Fruit fly (Drosophila melanogaster) whole organism, embryonic: ENCODE data around the gene inaF-B.
A peak's percentile ranks its signal among the peaks of the same experiment; 100 is the strongest.

Experiments used
- Bteb2 ChIP-seq: fragments of 200-800 bp; sonication (Bioruptor generic); optimal IDR thresholded peaks from 2 replicates; lab custom pipeline; 2016; ENCODE audit warnings: missing biosample characterization, missing genetic modification characterization
- CG10274 ChIP-seq: fragments of 200-800 bp; sonication (Bioruptor generic); optimal IDR thresholded peaks from 3 replicates; lab custom pipeline; 2017; ENCODE audit warnings: missing biosample characterization, mild to moderate bottlenecking, missing genetic modification characterization
- CG10543 ChIP-seq: fragments of 200-800 bp; sonication (Bioruptor generic); optimal IDR thresholded peaks from 3 replicates; lab custom pipeline; 2017; ENCODE audit warnings: missing biosample characterization, mild to moderate bottlenecking, missing genetic modification characterization, moderate library complexity
- CG11093 ChIP-seq: fragments of 200-800 bp; sonication (Bioruptor generic); IDR thresholded peaks from 3 replicates; pipeline ENCODE4 v1.3.6; 2022; ENCODE audit warnings: missing biosample characterization, missing genetic modification characterization
- CG11504 ChIP-seq: fragments of 200-800 bp; sonication (Bioruptor generic); optimal IDR thresholded peaks from 3 replicates; lab custom pipeline; 2019; ENCODE audit warnings: missing biosample characterization, mild to moderate bottlenecking, missing genetic modification characterization, moderate library complexity
- CG11695 ChIP-seq: fragments of 200-800 bp; sonication (Bioruptor generic); IDR thresholded peaks from 3 replicates; pipeline ENCODE4 v1.3.6; 2022; ENCODE audit warnings: missing biosample characterization, missing genetic modification characterization
- CG11723 ChIP-seq: fragments of 200-800 bp; sonication (Bioruptor generic); optimal IDR thresholded peaks from 2 replicates; lab custom pipeline; 2017; ENCODE audit warnings: missing biosample characterization, mild to moderate bottlenecking, missing genetic modification characterization
- CG12155 ChIP-seq: fragments of 200-800 bp; sonication (Bioruptor generic); optimal IDR thresholded peaks from 3 replicates; lab custom pipeline; 2016; ENCODE audit warnings: missing biosample characterization, missing genetic modification characterization
- CG12391 ChIP-seq: fragments of 200-800 bp; sonication (Bioruptor generic); optimal IDR thresholded peaks from 3 replicates; lab custom pipeline; 2018; ENCODE audit warnings: missing biosample characterization, mild to moderate bottlenecking, missing genetic modification characterization, moderate library complexity
- CG16863 ChIP-seq: fragments of 200-800 bp; sonication (Bioruptor generic); optimal IDR thresholded peaks from 3 replicates; lab custom pipeline; 2016; ENCODE audit warnings: missing biosample characterization, missing genetic modification characterization
- CG1832 ChIP-seq: fragments of 200-800 bp; sonication (Bioruptor generic); optimal IDR thresholded peaks from 2 replicates; lab custom pipeline; 2017; ENCODE audit warnings: missing biosample characterization, mild to moderate bottlenecking, missing genetic modification characterization, inconsistent platforms
- CG2129 ChIP-seq: fragments of 200-800 bp; sonication (Bioruptor generic); IDR thresholded peaks from 2 replicates; pipeline ENCODE4 v1.3.6; 2022; ENCODE audit warnings: missing biosample characterization, missing genetic modification characterization; ENCODE audit not compliant: partially characterized antibody
- CG30403 ChIP-seq: fragments of 200-800 bp; sonication (Bioruptor generic); optimal IDR thresholded peaks from 3 replicates; lab custom pipeline; 2016; ENCODE audit warnings: missing biosample characterization, missing genetic modification characterization
- CG32532 ChIP-seq: fragments of 200-800 bp; sonication (Bioruptor generic); IDR thresholded peaks from 2 replicates; pipeline ENCODE4 v1.3.6; 2022; ENCODE audit warnings: missing biosample characterization, missing genetic modification characterization
- CG3726 ChIP-seq: fragments of 200-800 bp; sonication (Bioruptor generic); IDR thresholded peaks from 3 replicates; pipeline ENCODE4, ENCODE4 v1.3.6; 2022; ENCODE audit warnings: missing biosample characterization, missing genetic modification characterization
- CG6254 ChIP-seq: fragments of 200-800 bp; sonication (Bioruptor generic); optimal IDR thresholded peaks from 3 replicates; lab custom pipeline; 2017; ENCODE audit warnings: mild to moderate bottlenecking, missing biosample characterization, missing genetic modification reagents, missing genetic modification characterization
- CG8924 ChIP-seq: fragments of 200-800 bp; optimal IDR thresholded peaks from 3 replicates; lab custom pipeline; 2019; ENCODE audit warnings: missing biosample characterization, mild to moderate bottlenecking, missing genetic modification characterization, moderate library complexity
- CG9797 ChIP-seq: fragments of 200-800 bp; sonication (Bioruptor generic); optimal IDR thresholded peaks from 3 replicates; lab custom pipeline; 2018; ENCODE audit warnings: missing biosample characterization, mild to moderate bottlenecking, missing genetic modification characterization
- CG9932 ChIP-seq: fragments of 200-800 bp; sonication (Bioruptor generic); IDR thresholded peaks from 2 replicates; pipeline ENCODE4 v1.3.6; 2022; ENCODE audit warnings: missing biosample characterization, missing genetic modification characterization
- CoRest ChIP-seq: fragments of 200-800 bp; sonication (Bioruptor generic); optimal IDR thresholded peaks from 3 replicates; lab custom pipeline; 2018; ENCODE audit warnings: missing biosample characterization, mild to moderate bottlenecking, missing genetic modification characterization, moderate library complexity
- D19A ChIP-seq: fragments of 200-800 bp; optimal IDR thresholded peaks from 3 replicates; lab custom pipeline; 2019; ENCODE audit warnings: missing biosample characterization, mild to moderate bottlenecking, missing genetic modification characterization, moderate library complexity
- Deaf1 ChIP-seq: fragments of 200-800 bp; optimal IDR thresholded peaks from 3 replicates; lab custom pipeline; 2019; ENCODE audit warnings: missing biosample characterization, mild to moderate bottlenecking, missing genetic modification characterization, moderate library complexity
- Dref ChIP-seq: fragments of 200-800 bp; sonication (Bioruptor generic); IDR thresholded peaks from 2 replicates; pipeline ENCODE4 v1.3.6; 2022; ENCODE audit warnings: missing biosample characterization, missing genetic modification characterization
- Ets97D ChIP-seq: fragments of 200-800 bp; sonication (Bioruptor generic); optimal IDR thresholded peaks from 3 replicates; lab custom pipeline; 2016; ENCODE audit warnings: missing biosample characterization, missing genetic modification characterization
- HLH4C ChIP-seq: fragments of 200-800 bp; sonication (Bioruptor generic); IDR thresholded peaks from 3 replicates; pipeline ENCODE4 v1.3.6; 2022; ENCODE audit warnings: missing biosample characterization, missing genetic modification characterization; ENCODE audit not compliant: partially characterized antibody
- MBD-R2 ChIP-seq: fragments of 200-800 bp; sonication (Bioruptor generic); IDR thresholded peaks from 2 replicates; pipeline ENCODE4 v1.3.6; 2022; ENCODE audit warnings: missing biosample characterization, missing genetic modification characterization
- Trl ChIP-seq, 3 experiments: fragments of >200 bp in 2 of 3; fragments of 200-800 bp in 1 of 3; sonication (Bioruptor generic) in 1 of 3; optimal IDR thresholded peaks; 2 replicates in 1 of 3; 3 replicates in 2 of 3; lab custom pipeline; 2016 to 2017; ENCODE audit warnings: missing biosample characterization in 1 of 3, missing genetic modification characterization in 1 of 3
- bab2 ChIP-seq: fragments of 200-800 bp; sonication (Bioruptor generic); optimal IDR thresholded peaks from 2 replicates; lab custom pipeline; 2016; ENCODE audit warnings: missing biosample characterization, missing genetic modification characterization
- bbx ChIP-seq: fragments of 200-800 bp; sonication (Bioruptor generic); IDR thresholded peaks from 2 replicates; pipeline ENCODE4 v1.3.6; 2022; ENCODE audit warnings: missing biosample characterization, missing genetic modification characterization; ENCODE audit not compliant: partially characterized antibody
- cg ChIP-seq: fragments of 200-800 bp; sonication (Bioruptor generic); optimal IDR thresholded peaks from 3 replicates; lab custom pipeline; 2019; ENCODE audit warnings: missing biosample characterization, mild to moderate bottlenecking, missing genetic modification characterization, moderate library complexity
- ci ChIP-seq: fragments of 200-800 bp; sonication (Bioruptor generic); IDR thresholded peaks from 3 replicates; pipeline ENCODE4 v1.3.6; 2022; ENCODE audit warnings: missing biosample characterization, missing genetic modification characterization
- dan ChIP-seq: fragments of 200-800 bp; sonication (Bioruptor generic); IDR thresholded peaks from 2 replicates; pipeline ENCODE4 v1.3.6; 2022; ENCODE audit warnings: missing biosample characterization, missing genetic modification characterization
- dysf ChIP-seq: fragments of 200-800 bp; sonication (Bioruptor generic); IDR thresholded peaks from 3 replicates; pipeline ENCODE4 v1.3.6; 2022; ENCODE audit warnings: missing biosample characterization, missing genetic modification characterization
- ems ChIP-seq: fragments of 200-800 bp; sonication (Bioruptor generic); optimal IDR thresholded peaks from 3 replicates; lab custom pipeline; 2016; ENCODE audit warnings: missing biosample characterization, missing genetic modification characterization
- h ChIP-seq: fragments of >200 bp; optimal IDR thresholded peaks from 2 replicates; lab custom pipeline; 2017
- hth ChIP-seq: fragments of >200 bp; optimal IDR thresholded peaks from 2 replicates; lab custom pipeline; 2017; ENCODE audit warnings: inconsistent platforms
- nom ChIP-seq: fragments of 200-800 bp; sonication (Bioruptor generic); optimal IDR thresholded peaks from 2 replicates; lab custom pipeline; 2017; ENCODE audit warnings: missing biosample characterization, missing genetic modification characterization, mild to moderate bottlenecking, moderate library complexity, missing genetic modification reagents
- phol ChIP-seq: fragments of 200-800 bp; sonication (Bioruptor generic); optimal IDR thresholded peaks from 3 replicates; lab custom pipeline; 2018; ENCODE audit warnings: missing biosample characterization, mild to moderate bottlenecking, missing genetic modification characterization, moderate library complexity
- pros ChIP-seq: fragments of 200-800 bp; sonication (Bioruptor generic); optimal IDR thresholded peaks from 3 replicates; lab custom pipeline; 2019; ENCODE audit warnings: missing biosample characterization, mild to moderate bottlenecking, missing genetic modification characterization, moderate library complexity
- row ChIP-seq: fragments of 200-800 bp; sonication (Bioruptor generic); IDR thresholded peaks from 3 replicates; pipeline ENCODE4 v1.3.6; 2022; ENCODE audit warnings: missing biosample characterization, missing genetic modification characterization
- seq ChIP-seq: fragments of 200-800 bp; sonication (Bioruptor generic); IDR thresholded peaks from 2 replicates; pipeline ENCODE4 v1.3.6; 2022; ENCODE audit warnings: missing biosample characterization, missing genetic modification characterization
- sisA ChIP-seq: fragments of 200-800 bp; sonication (Bioruptor generic); IDR thresholded peaks from 2 replicates; pipeline ENCODE4 v1.3.6; 2022; ENCODE audit warnings: missing biosample characterization, missing genetic modification characterization
- tin ChIP-seq: fragments of 200-800 bp; sonication (Bioruptor generic); optimal IDR thresholded peaks from 3 replicates; lab custom pipeline; 2016; ENCODE audit warnings: missing biosample characterization, missing genetic modification characterization
- unpg ChIP-seq: fragments of 200-800 bp; sonication (Bioruptor generic); optimal IDR thresholded peaks from 3 replicates; lab custom pipeline; 2018; ENCODE audit warnings: missing biosample characterization, mild to moderate bottlenecking, missing genetic modification characterization, moderate library complexity
- vvl ChIP-seq: fragments of 200-800 bp; sonication (Bioruptor generic); IDR thresholded peaks from 2 replicates; pipeline ENCODE4 v1.3.6; 2022; ENCODE audit warnings: missing biosample characterization, missing genetic modification characterization
- zen ChIP-seq: fragments of 200-800 bp; sonication (Bioruptor generic); optimal IDR thresholded peaks from 3 replicates; lab custom pipeline; 2018; ENCODE audit warnings: missing biosample characterization, mild to moderate bottlenecking, missing genetic modification characterization, moderate library complexity

The inaF-B gene

DNA sequence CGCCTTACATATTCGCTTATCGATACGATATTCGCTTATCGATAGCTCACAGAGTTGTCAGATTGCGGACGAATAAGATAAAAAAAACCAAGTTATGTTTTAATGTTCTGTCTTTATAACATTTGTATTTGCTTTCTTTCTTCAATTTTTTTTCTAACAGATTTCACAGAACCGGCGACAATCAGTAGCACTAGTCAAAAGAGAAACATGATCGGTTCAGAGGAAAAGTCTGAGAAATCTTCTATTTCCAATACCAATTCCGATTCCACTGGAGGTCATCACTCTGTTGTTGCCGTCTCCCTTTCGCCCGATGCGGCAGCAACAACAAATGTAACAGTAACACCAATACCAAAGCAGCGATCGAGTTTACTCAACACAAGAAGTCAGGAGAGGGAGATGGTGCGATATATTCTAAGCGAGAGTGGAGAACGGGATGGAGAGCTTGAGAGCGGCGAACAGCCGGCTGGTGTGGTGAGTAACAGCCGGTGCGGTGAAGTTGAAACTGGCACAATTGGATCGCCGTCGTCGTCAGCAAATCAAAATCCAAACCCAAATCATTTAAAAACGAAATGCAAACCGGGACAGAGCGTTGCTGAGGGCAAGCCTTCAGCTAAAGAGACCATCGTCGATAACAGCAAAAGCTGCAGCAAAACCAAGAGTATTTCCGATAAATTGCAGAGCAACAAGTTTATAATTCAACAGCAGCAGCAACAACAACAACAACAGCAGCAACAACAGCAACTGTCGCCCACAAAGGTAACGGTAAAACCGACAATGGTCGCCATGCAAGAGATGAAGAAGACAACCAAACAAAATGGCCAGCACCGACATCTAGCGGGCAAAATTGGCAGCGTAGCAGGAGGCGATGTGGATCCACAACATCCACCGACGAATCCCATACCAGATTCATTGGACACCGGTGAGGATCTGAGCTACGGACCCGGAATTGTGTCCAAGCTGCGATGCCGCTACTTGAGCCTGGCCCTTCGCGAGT, 50.7 kb downstream of the inaF-B start (continued):
- TF ChIP-seq CG10543 (GFP tag; lab: Kevin White, UChicago) (peak; percentile 78), dysf (peak; percentile 48; the same call in 2 of the 3 replicates), CoRest (tag; lab: Kevin White, UChicago) (peak; percentile 76), CG11504 (tag; lab: Kevin White, UChicago) (peak; percentile 64), CG12391 (peak; percentile 75), unpg (peak; percentile 48), CG9797 (GFP tag; lab: Kevin White, UChicago) (peak; percentile 2), zen (tag; lab: Kevin White, UChicago) (peak; percentile 10), row (peak; percentile 79), CG11093 (no peak), hth (lab: Kevin White, UChicago) (no peak), ems (GFP tag; lab: Kevin White, UChicago) (peak; percentile 43), phol (tag; lab: Kevin White, UChicago) (peak; percentile 60)

DNA sequence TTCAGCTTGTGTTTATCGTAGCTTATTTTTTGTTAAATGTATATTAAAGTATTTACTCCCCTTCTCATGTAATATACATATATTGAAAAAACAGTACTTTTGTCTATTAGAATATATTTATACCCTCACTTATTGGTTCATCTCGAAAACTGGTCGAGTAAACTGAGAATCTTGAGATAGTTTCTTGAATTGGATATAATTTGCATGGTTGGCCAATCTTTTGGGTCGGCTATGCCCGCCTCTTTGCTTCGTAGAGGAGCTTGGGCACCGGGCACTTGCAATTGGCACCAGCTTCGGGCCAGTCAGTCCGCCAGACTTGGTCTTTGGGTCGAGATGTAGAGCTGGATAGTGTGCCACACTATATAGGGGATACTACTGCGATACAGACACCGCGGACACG, 52.2 kb downstream of the inaF-B start:
- peak; percentile 35 for TF ChIP-seq D19A (tag; lab: Kevin White, UChicago)
- no peak for TF ChIP-seq CG32532 (GFP tag; lab: Robert Waterston, UW)
- TF ChIP-seq row: 0 out of 3 replicates have a peak, but pooled peaks have one; percentile 10
- TF ChIP-seq CG10274: peak; percentile 76
- TF ChIP-seq Bteb2: no peak

DNA sequence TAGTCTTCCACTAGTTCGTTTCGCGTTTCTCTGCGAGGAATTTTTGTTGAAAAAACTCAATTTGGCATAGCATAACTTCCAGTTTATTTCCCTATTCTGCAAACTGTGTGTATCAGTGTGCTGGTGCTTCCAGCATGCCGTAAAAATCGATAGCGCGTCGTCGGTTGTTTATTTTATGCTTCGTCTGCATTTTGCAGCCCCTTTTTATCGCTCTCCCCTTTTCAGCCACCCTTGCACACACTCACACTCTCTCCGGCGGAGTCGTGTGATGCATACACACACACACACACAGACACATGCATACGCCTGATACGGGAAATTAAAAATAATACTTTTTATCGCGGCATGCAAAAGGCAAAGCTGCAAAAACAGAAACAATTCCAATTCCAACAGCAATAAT, 53.1 kb downstream of the inaF-B start:
- TF ChIP-seq bbx (GFP tag; lab: Robert Waterston, UW): 0 out of 2 replicates have a peak, but pooled peaks have one; percentile 16
- peak; percentile 25 for TF ChIP-seq nom (GFP tag; lab: Kevin White, UChicago)
- TF ChIP-seq Deaf1 (tag; lab: Kevin White, UChicago): peak; percentile 67
- TF ChIP-seq ci: peak; percentile 7; the same call in 1 of the 3 replicates
- TF ChIP-seq h: no peak
- no peak for TF ChIP-seq unpg
- no peak for TF ChIP-seq HLH4C
- peak; percentile 8; the same call in 1 of the 2 replicates for TF ChIP-seq vvl
- TF ChIP-seq CG2129 (GFP tag; lab: Robert Waterston, UW): no peak
- TF ChIP-seq dan (GFP tag; lab: Robert Waterston, UW): no peak
- TF ChIP-seq CG16863 (GFP tag; lab: Kevin White, UChicago): no peak
- no peak for TF ChIP-seq CG11723 (GFP tag; lab: Kevin White, UChicago)
- no peak for TF ChIP-seq CG3726
- peak; percentile 21 for TF ChIP-seq CG8924 (tag; lab: Kevin White, UChicago)
- no peak for TF ChIP-seq CG30403 (GFP tag; lab: Kevin White, UChicago)
- TF ChIP-seq MBD-R2: peak; percentile 26; the same call in 1 of the 2 replicates
- peak; percentile 0 for TF ChIP-seq pros (GFP tag; lab: Kevin White, UChicago)
- peak in 1 of 2 experiments; percentile 13 for TF ChIP-seq Trl (optimal IDR thresholded peaks at IDR 0.05; lab: Kevin White, UChicago)
- TF ChIP-seq Trl (GFP tag; optimal IDR thresholded peaks at IDR 0.05; lab: Kevin White, UChicago): no peak
- TF ChIP-seq CG12155 (GFP tag; lab: Kevin White, UChicago): no peak
- no peak for TF ChIP-seq tin (GFP tag; lab: Kevin White, UChicago)
- TF ChIP-seq bab2 (GFP tag; lab: Kevin White, UChicago): no peak
- no peak for TF ChIP-seq CG1832 (GFP tag; lab: Kevin White, UChicago)
- TF ChIP-seq CG11695 (GFP tag; lab: Robert Waterston, UW): no peak
- no peak for TF ChIP-seq seq (GFP tag; lab: Robert Waterston, UW)
- TF ChIP-seq cg (GFP tag; lab: Kevin White, UChicago): peak; percentile 83
- no peak for TF ChIP-seq Ets97D (GFP tag; lab: Kevin White, UChicago)
- TF ChIP-seq CG9932 (GFP tag; lab: Robert Waterston, UW): no peak
- TF ChIP-seq sisA (GFP tag; lab: Robert Waterston, UW): no peak
- 0 out of 2 replicates have a peak, but pooled peaks have one; percentile 22 for TF ChIP-seq Dref
- TF ChIP-seq CG6254 (GFP tag; lab: Kevin White, UChicago): no peak
